Fruit fly (Drosophila melanogaster) whole organism, embryonic: ENCODE measurements around the gene CG32681.

Experiments
- Antp ChIP-seq: fragments of 200-800 bp; sonication (Bioruptor generic); optimal IDR thresholded peaks from 3 replicates; lab custom pipeline; 2016; ENCODE audit warnings: missing biosample characterization, missing genetic modification characterization
- Atf-2 ChIP-seq: fragments of 200-800 bp; sonication (Bioruptor generic); optimal IDR thresholded peaks from 2 replicates; lab custom pipeline; 2016; ENCODE audit warnings: missing biosample characterization, missing genetic modification characterization
- CG10321 ChIP-seq: fragments of 200-800 bp; sonication (Bioruptor generic); IDR thresholded peaks from 2 replicates; pipeline ENCODE4 v1.3.6; 2022; ENCODE audit warnings: missing biosample characterization, missing genetic modification characterization
- CG10366 ChIP-seq: fragments of 200-800 bp; sonication (Bioruptor generic); IDR thresholded peaks from 2 replicates; pipeline ENCODE4 v1.3.6; 2022; ENCODE audit warnings: missing biosample characterization, missing genetic modification characterization
- CG11398 ChIP-seq: fragments of 200-800 bp; sonication (Bioruptor generic); optimal IDR thresholded peaks from 2 replicates; lab custom pipeline; 2016; ENCODE audit warnings: missing biosample characterization, missing genetic modification characterization
- CG12155 ChIP-seq: fragments of 200-800 bp; sonication (Bioruptor generic); optimal IDR thresholded peaks from 3 replicates; lab custom pipeline; 2016; ENCODE audit warnings: missing biosample characterization, missing genetic modification characterization
- CG12391 ChIP-seq: fragments of 200-800 bp; sonication (Bioruptor generic); optimal IDR thresholded peaks from 3 replicates; lab custom pipeline; 2018; ENCODE audit warnings: missing biosample characterization, mild to moderate bottlenecking, missing genetic modification characterization, moderate library complexity
- CG14014 ChIP-seq: fragments of 200-800 bp; sonication (Bioruptor generic); IDR thresholded peaks from 2 replicates; pipeline ENCODE4 v1.3.6; 2022; ENCODE audit warnings: missing biosample characterization, missing genetic modification characterization
- CG15011 ChIP-seq: fragments of 200-800 bp; sonication (Bioruptor generic); optimal IDR thresholded peaks from 3 replicates; lab custom pipeline; 2018; ENCODE audit warnings: missing biosample characterization, mild to moderate bottlenecking, missing genetic modification characterization
- CG17328 ChIP-seq: fragments of 200-800 bp; sonication (Bioruptor generic); IDR thresholded peaks from 2 replicates; pipeline ENCODE4 v1.3.6; 2022; ENCODE audit warnings: missing biosample characterization, missing genetic modification characterization
- CG2116 ChIP-seq: fragments of 200-800 bp; sonication (Bioruptor generic); optimal IDR thresholded peaks from 3 replicates; lab custom pipeline; 2018; ENCODE audit warnings: missing biosample characterization, mild to moderate bottlenecking, missing genetic modification characterization
- CG2875 ChIP-seq: fragments of 200-800 bp; sonication (Bioruptor generic); optimal IDR thresholded peaks from 2 replicates; lab custom pipeline; 2017; ENCODE audit warnings: missing biosample characterization, mild to moderate bottlenecking, missing genetic modification characterization, missing genetic modification reagents
- CG33213 ChIP-seq: fragments of 200-800 bp; sonication (Bioruptor generic); optimal IDR thresholded peaks from 3 replicates; lab custom pipeline; 2016; ENCODE audit warnings: missing biosample characterization, missing genetic modification characterization
- CG3838 ChIP-seq: fragments of 200-800 bp; sonication (Bioruptor generic); optimal IDR thresholded peaks from 3 replicates; lab custom pipeline; 2016; ENCODE audit warnings: missing biosample characterization, missing genetic modification characterization
- CG3995 ChIP-seq: fragments of 200-800 bp; sonication (Bioruptor generic); optimal IDR thresholded peaks from 3 replicates; lab custom pipeline; 2016; ENCODE audit warnings: missing biosample characterization, missing genetic modification characterization
- CG42726 ChIP-seq: fragments of 200-800 bp; sonication (Bioruptor generic); IDR thresholded peaks from 2 replicates; pipeline ENCODE4 v1.3.6; 2022; ENCODE audit warnings: missing biosample characterization, missing genetic modification characterization; ENCODE audit not compliant: partially characterized antibody
- CG4328 ChIP-seq: fragments of 200-800 bp; sonication (Bioruptor generic); optimal IDR thresholded peaks from 3 replicates; lab custom pipeline; 2017; ENCODE audit warnings: missing biosample characterization, missing genetic modification reagents, missing genetic modification characterization
- CG4360 ChIP-seq: fragments of 200-800 bp; sonication (Bioruptor generic); IDR thresholded peaks from 2 replicates; pipeline ENCODE4 v1.3.6; 2022; ENCODE audit warnings: missing biosample characterization, missing genetic modification characterization
- CG5245 ChIP-seq: fragments of 200-800 bp; sonication (Bioruptor generic); optimal IDR thresholded peaks from 3 replicates; lab custom pipeline; 2016; ENCODE audit warnings: missing biosample characterization, missing genetic modification characterization
- CG7372 ChIP-seq: fragments of 200-800 bp; sonication (Bioruptor generic); IDR thresholded peaks from 2 replicates; pipeline ENCODE4 v1.3.6; 2022; ENCODE audit warnings: missing biosample characterization, missing genetic modification characterization
- CG8765 ChIP-seq: fragments of 200-800 bp; sonication (Bioruptor generic); IDR thresholded peaks from 2 replicates; pipeline ENCODE4 v1.3.6; 2022; ENCODE audit warnings: missing biosample characterization, missing genetic modification characterization
- CTCF ChIP-seq: fragments of 200-800 bp; sonication (Bioruptor generic); optimal IDR thresholded peaks from 2 replicates; lab custom pipeline; 2017; ENCODE audit warnings: missing biosample characterization, mild to moderate bottlenecking, missing genetic modification characterization, moderate library complexity
- Chrac-16 ChIP-seq: fragments of 200-800 bp; sonication (Bioruptor generic); optimal IDR thresholded peaks from 3 replicates; lab custom pipeline; 2016; ENCODE audit warnings: missing biosample characterization, missing genetic modification characterization
- Doc2 ChIP-seq: fragments of 200-800 bp; sonication (Bioruptor generic); IDR thresholded peaks from 2 replicates; pipeline ENCODE4 v1.3.6; 2022; ENCODE audit warnings: missing biosample characterization, missing genetic modification characterization
- Eip74EF ChIP-seq, 2 experiments: fragments of 200-800 bp in 1 of 2; fragments of >200 bp in 1 of 2; sonication (Bioruptor generic) in 1 of 2; optimal IDR thresholded peaks; 2 replicates each; lab custom pipeline; 2017 to 2019; ENCODE audit warnings: missing biosample characterization in 2 of 2, missing genetic modification characterization in 2 of 2, mild to moderate bottlenecking in 1 of 2, moderate library complexity in 1 of 2
- Hr3 ChIP-seq: fragments of 200-800 bp; sonication (Bioruptor generic); optimal IDR thresholded peaks from 3 replicates; lab custom pipeline; 2016; ENCODE audit warnings: missing biosample characterization, missing genetic modification characterization
- Med ChIP-seq: fragments of 200-800 bp; sonication (Bioruptor generic); peaks from one replicate; lab custom pipeline; 2016; ENCODE audit warnings: missing biosample characterization, missing genetic modification characterization, mild to moderate bottlenecking, inconsistent platforms, moderate library complexity
- NC2α ChIP-seq: fragments of 200-800 bp; sonication (Bioruptor generic); optimal IDR thresholded peaks from 2 replicates; lab custom pipeline; 2016; ENCODE audit warnings: missing biosample characterization, missing genetic modification characterization
- Nf-YB ChIP-seq: fragments of 200-800 bp; sonication (Bioruptor generic); optimal IDR thresholded peaks from 3 replicates; lab custom pipeline; 2019; ENCODE audit warnings: missing biosample characterization, mild to moderate bottlenecking, missing genetic modification characterization, moderate library complexity
- Side ChIP-seq: fragments of 200-800 bp; sonication (Bioruptor generic); optimal IDR thresholded peaks from 2 replicates; lab custom pipeline; 2016; ENCODE audit warnings: missing biosample characterization, missing genetic modification characterization
- Spps ChIP-seq: fragments of 200-800 bp; sonication (Bioruptor generic); optimal IDR thresholded peaks from 2 replicates; lab custom pipeline; 2018; ENCODE audit warnings: missing biosample characterization, mild to moderate bottlenecking, missing genetic modification characterization
- Sry-β ChIP-seq: fragments of 200-800 bp; sonication (Bioruptor generic); optimal IDR thresholded peaks from 2 replicates; lab custom pipeline; 2018; ENCODE audit warnings: missing biosample characterization, mild to moderate bottlenecking, missing genetic modification characterization, moderate library complexity
- Stat92E ChIP-seq, 3 experiments: fragments of >200 bp in 2 of 3; fragments of 200-800 bp in 1 of 3; sonication (Bioruptor generic) in 1 of 3; optimal IDR thresholded peaks; 2 replicates each; lab custom pipeline; 2017 to 2019; ENCODE audit warnings: missing biosample characterization in 3 of 3, missing genetic modification characterization in 3 of 3, mild to moderate bottlenecking in 1 of 3, moderate library complexity in 1 of 3
- ac ChIP-seq: fragments of 200-800 bp; sonication (Bioruptor generic); optimal IDR thresholded peaks from 3 replicates; lab custom pipeline; 2017; ENCODE audit warnings: missing biosample characterization, mild to moderate bottlenecking, missing genetic modification characterization
- cad ChIP-seq: fragments of >200 bp; optimal IDR thresholded peaks from 2 replicates; lab custom pipeline; 2017; ENCODE audit warnings: missing biosample characterization, missing genetic modification characterization
- caup ChIP-seq: fragments of 200-800 bp; sonication (Bioruptor generic); optimal IDR thresholded peaks from 3 replicates; lab custom pipeline; 2017; ENCODE audit warnings: missing biosample characterization, mild to moderate bottlenecking, missing genetic modification characterization, moderate library complexity; ENCODE audit not compliant: severe bottlenecking
- corto ChIP-seq: fragments of 200-800 bp; sonication (Bioruptor generic); optimal IDR thresholded peaks from 2 replicates; lab custom pipeline; 2016; ENCODE audit warnings: missing biosample characterization, mild to moderate bottlenecking, missing genetic modification characterization, moderate library complexity
- danr ChIP-seq: fragments of 200-800 bp; sonication (Bioruptor generic); IDR thresholded peaks from 2 replicates; pipeline ENCODE4 v1.3.6; 2022; ENCODE audit warnings: missing biosample characterization, missing genetic modification characterization
- dati ChIP-seq: fragments of 200-800 bp; sonication (Bioruptor generic); IDR thresholded peaks from 2 replicates; pipeline ENCODE4 v1.3.6; 2022; ENCODE audit warnings: missing biosample characterization, missing genetic modification characterization
- en ChIP-seq: fragments of 200-800 bp; sonication (Bioruptor generic); optimal IDR thresholded peaks from 2 replicates; lab custom pipeline; 2016; ENCODE audit warnings: missing biosample characterization, missing genetic modification characterization
- fd64A ChIP-seq: fragments of 200-800 bp; sonication (Bioruptor generic); optimal IDR thresholded peaks from 3 replicates; lab custom pipeline; 2018; ENCODE audit warnings: missing biosample characterization, mild to moderate bottlenecking, missing genetic modification characterization
- gfzf ChIP-seq: fragments of 200-800 bp; sonication (Bioruptor generic); optimal IDR thresholded peaks from 2 replicates; lab custom pipeline; 2016; ENCODE audit warnings: missing biosample characterization, mild to moderate bottlenecking, missing genetic modification characterization, moderate library complexity
- hth ChIP-seq: fragments of >200 bp; optimal IDR thresholded peaks from 2 replicates; lab custom pipeline; 2017; ENCODE audit warnings: inconsistent platforms
- ken ChIP-seq: fragments of 200-800 bp; sonication (Bioruptor generic); IDR thresholded peaks from 3 replicates; pipeline ENCODE4 v1.3.6; 2022; ENCODE audit warnings: missing biosample characterization, missing genetic modification characterization
- lbe ChIP-seq: fragments of 200-800 bp; sonication (Bioruptor generic); optimal IDR thresholded peaks from 2 replicates; lab custom pipeline; 2016; ENCODE audit warnings: missing biosample characterization, mild to moderate bottlenecking, missing genetic modification characterization
- mam ChIP-seq: fragments of 200-800 bp; sonication (Bioruptor generic); optimal IDR thresholded peaks from 3 replicates; lab custom pipeline; 2016; ENCODE audit warnings: missing biosample characterization, missing genetic modification characterization
- odd ChIP-seq: fragments of 200-800 bp; sonication (Bioruptor generic); optimal IDR thresholded peaks from 2 replicates; lab custom pipeline; 2017; ENCODE audit warnings: missing biosample characterization, mild to moderate bottlenecking, missing genetic modification characterization
- pho ChIP-seq: fragments of 200-800 bp; sonication (Bioruptor generic); optimal IDR thresholded peaks from 2 replicates; lab custom pipeline; 2016; ENCODE audit warnings: missing biosample characterization, missing genetic modification characterization
- prd ChIP-seq, 3 experiments: fragments of >200 bp in 2 of 3; fragments of 200-800 bp in 1 of 3; sonication (Bioruptor generic) in 1 of 3; optimal IDR thresholded peaks in 2 of 3; IDR thresholded peaks in 1 of 3; 2 replicates in 2 of 3; 3 replicates in 1 of 3; pipeline versions ENCODE4 v1.3.6 to Lab custom; 2017 to 2022; ENCODE audit warnings: missing biosample characterization in 1 of 3, missing genetic modification characterization in 1 of 3
- schlank ChIP-seq: fragments of 200-800 bp; sonication (Bioruptor generic); optimal IDR thresholded peaks from 2 replicates; lab custom pipeline; 2018; ENCODE audit warnings: missing biosample characterization, mild to moderate bottlenecking, missing genetic modification characterization
- slou ChIP-seq: fragments of 200-800 bp; sonication (Bioruptor generic); optimal IDR thresholded peaks from 3 replicates; lab custom pipeline; 2016; ENCODE audit warnings: missing biosample characterization, missing genetic modification characterization

The CG32681 gene

dm6 chrX:10365748-10366415, 15.3 kb downstream of the CG32681 start (continued):
- TF ChIP-seq prd (optimal IDR thresholded peaks at IDR 0.05; lab: Kevin White, UChicago) (no peak), prd (GFP tag; IDR thresholded peaks at IDR 0.05; lab: Robert Waterston, UW) (no peak), CG17328 (no peak), Doc2 (GFP tag; lab: Robert Waterston, UW) (no peak), CG4328 (no peak), CG5245 (GFP tag; lab: Kevin White, UChicago) (no peak), corto (GFP tag; lab: Kevin White, UChicago) (no peak), cad (GFP tag; lab: Kevin White, UChicago) (no peak), CG3995 (GFP tag; lab: Kevin White, UChicago) (no peak), CG7372 (no peak), odd (no peak), lbe (GFP tag; lab: Kevin White, UChicago) (peak; percentile 47), CG14014 (GFP tag; lab: Robert Waterston, UW) (no peak), Hr3 (no peak), CG2875 (GFP tag; lab: Kevin White, UChicago) (no peak), Stat92E (GFP tag; optimal IDR thresholded peaks at IDR 0.05; lab: Kevin White, UChicago) (peak in 1 of 3 experiments; percentile 31), Spps (tag; lab: Kevin White, UChicago) (no peak), Nf-YB (GFP tag; lab: Kevin White, UChicago) (no peak), Side (peak; percentile 41), danr (GFP tag; lab: Robert Waterston, UW) (no peak), ken (GFP tag; lab: Robert Waterston, UW) (peak; percentile 19; the same call in 1 of the 3 replicates), NC2α (GFP tag; lab: Kevin White, UChicago) (no peak), schlank (tag; lab: Kevin White, UChicago) (no peak), Chrac-16 (no peak), Eip74EF (GFP tag; optimal IDR thresholded peaks at IDR 0.05; lab: Kevin White, UChicago) (peak in 1 of 2 experiments; percentile 38), Atf-2 (no peak), slou (GFP tag; lab: Kevin White, UChicago) (no peak), pho (GFP tag; lab: Kevin White, UChicago) (no peak), CG4360 (GFP tag; lab: Robert Waterston, UW) (no peak), caup (GFP tag; lab: Kevin White, UChicago) (peak; percentile 15), en (GFP tag; lab: Kevin White, UChicago) (no peak), CG8765 (no peak), Med (GFP tag; lab: Kevin White, UChicago) (peak; percentile 71), CG15011 (no peak), CG42726 (GFP tag; lab: Robert Waterston, UW) (peak; percentile 90), CG3838 (GFP tag; lab: Kevin White, UChicago) (no peak), mam (GFP tag; lab: Kevin White, UChicago) (no peak), CG12391 (tag; lab: Kevin White, UChicago) (peak; percentile 0), CG33213 (GFP tag; lab: Kevin White, UChicago) (peak; percentile 28), fd64A (no peak), CG12155 (GFP tag; lab: Kevin White, UChicago) (no peak), CG10366 (no peak), Sry-β (GFP tag; lab: Kevin White, UChicago) (no peak), CTCF (GFP tag; lab: Kevin White, UChicago) (no peak), CG2116 (peak; percentile 57), CG10321 (GFP tag; lab: Robert Waterston, UW) (no peak), Antp (GFP tag; lab: Kevin White, UChicago) (no peak), gfzf (GFP tag; lab: Kevin White, UChicago) (peak; percentile 24), dati (no peak), CG11398 (GFP tag; lab: Kevin White, UChicago) (no peak), hth (no peak), ac (GFP tag; lab: Kevin White, UChicago) (peak; percentile 6)
